Worm (Caenorhabditis elegans): ENCODE results near the gene F14D7.8.

The F14D7.8 gene

ce11 chrV:14320730-14321319, 8.2 kb upstream of the F14D7.8 start:
- no peak for TF ChIP-seq mdl-1 (tag; optimal IDR thresholded peaks at IDR 0.05)
- no peak for TF ChIP-seq snpc-4 (tag; optimal IDR thresholded peaks at IDR 0.05)
- peak; percentile 11 for TF ChIP-seq Y55F3AM.14 (GFP tag; optimal IDR thresholded peaks at IDR 0.05)

ce11 chrV:14320246-14320645, 7.7 kb upstream of the F14D7.8 start, which contains the start of gene F47B8.14:
F47B8.14 (plus strand) TSS chrV:14320546.
- TF ChIP-seq mdl-1 (tag; optimal IDR thresholded peaks at IDR 0.05): no peak
- no peak for TF ChIP-seq zag-1 (tag; optimal IDR thresholded peaks at IDR 0.05)
- TF ChIP-seq ceh-82 (tag; optimal IDR thresholded peaks at IDR 0.05): no peak
- no peak for TF ChIP-seq sem-4 (tag; optimal IDR thresholded peaks at IDR 0.05)
- TF ChIP-seq elt-3 (tag; optimal IDR thresholded peaks at IDR 0.05): no peak
- no peak for TF ChIP-seq lin-11 (tag; optimal IDR thresholded peaks at IDR 0.05)
- no peak for TF ChIP-seq sma-3 (GFP tag; optimal IDR thresholded peaks at IDR 0.05)
- no peak for TF ChIP-seq nhr-23 (tag; optimal IDR thresholded peaks at IDR 0.05)
- TF ChIP-seq ceh-16 (tag; optimal IDR thresholded peaks at IDR 0.05): no peak
- no peak for TF ChIP-seq nhr-21 (tag; optimal IDR thresholded peaks at IDR 0.05)
- TF ChIP-seq unc-39 (tag; optimal IDR thresholded peaks at IDR 0.05): no peak
- no peak for TF ChIP-seq Y55F3AM.14 (GFP tag; optimal IDR thresholded peaks at IDR 0.05)

ce11 chrV:14319101-14319781, 6.6 kb upstream of the F14D7.8 start, which contains the start of gene F47B8.13:
F47B8.13 (minus strand) TSS chrV:14319731.
- no peak for TF ChIP-seq lin-11 (tag; optimal IDR thresholded peaks at IDR 0.05)

- no peak for TF ChIP-seq nhr-25 (tag; optimal IDR thresholded peaks at IDR 0.05)
- TF ChIP-seq ama-1 (optimal IDR thresholded peaks at IDR 0.05): no peak
- TF ChIP-seq lin-13 (GFP tag; optimal IDR thresholded peaks at IDR 0.05): no peak
- TF ChIP-seq fos-1 (tag; optimal IDR thresholded peaks at IDR 0.05): no peak
- TF ChIP-seq F13H6.1 (tag; optimal IDR thresholded peaks at IDR 0.05): no peak
- no peak for TF ChIP-seq alr-1 (tag; optimal IDR thresholded peaks at IDR 0.05)
- no peak for TF ChIP-seq dmd-4 (tag; optimal IDR thresholded peaks at IDR 0.05)
Observed at ce11 chrV:14317621-14318020, 5.0 kb upstream of the F14D7.8 start.

- TF ChIP-seq nhr-77 (tag; optimal IDR thresholded peaks at IDR 0.05): no peak
- TF ChIP-seq unc-55 (GFP tag; optimal IDR thresholded peaks at IDR 0.05): peak; percentile 19
- TF ChIP-seq lin-13 (GFP tag; optimal IDR thresholded peaks at IDR 0.05): no peak
- TF ChIP-seq crh-2 (tag; optimal IDR thresholded peaks at IDR 0.05): no peak
- no peak for TF ChIP-seq elt-1 (tag; optimal IDR thresholded peaks at IDR 0.05)
- no peak for TF ChIP-seq Y55F3AM.14 (GFP tag; optimal IDR thresholded peaks at IDR 0.05)
- TF ChIP-seq peb-1 (tag; optimal IDR thresholded peaks at IDR 0.05): no peak
- TF ChIP-seq elt-3 (tag; optimal IDR thresholded peaks at IDR 0.05): no peak
- TF ChIP-seq nhr-10 (tag; optimal IDR thresholded peaks at IDR 0.05): no peak
- no peak for TF ChIP-seq gmeb-1 (tag; optimal IDR thresholded peaks at IDR 0.05)
- TF ChIP-seq lsy-2 (tag; optimal IDR thresholded peaks at IDR 0.05): no peak
- TF ChIP-seq C34F6.9 (tag; optimal IDR thresholded peaks at IDR 0.05): peak; percentile 7
- peak; percentile 40 for TF ChIP-seq nhr-129 (tag; optimal IDR thresholded peaks at IDR 0.05)
Observed at ce11 chrV:14317204-14317603, 4.6 kb upstream of the F14D7.8 start.

- no peak for TF ChIP-seq ztf-1 (GFP tag; conservative IDR thresholded peaks at IDR 0.05)
- no peak for TF ChIP-seq ceh-16 (tag; optimal IDR thresholded peaks at IDR 0.05)
- no peak for TF ChIP-seq gmeb-1 (tag; optimal IDR thresholded peaks at IDR 0.05)
- no peak for TF ChIP-seq crh-2 (tag; optimal IDR thresholded peaks at IDR 0.05)
- TF ChIP-seq elt-1 (tag; optimal IDR thresholded peaks at IDR 0.05): no peak
- TF ChIP-seq alr-1 (tag; optimal IDR thresholded peaks at IDR 0.05): no peak
- TF ChIP-seq elt-3 (tag; optimal IDR thresholded peaks at IDR 0.05): no peak
- TF ChIP-seq dmd-4 (tag; optimal IDR thresholded peaks at IDR 0.05): no peak
- no peak for TF ChIP-seq nhr-11 (tag; optimal IDR thresholded peaks at IDR 0.05)
- no peak for TF ChIP-seq sem-4 (tag; optimal IDR thresholded peaks at IDR 0.05)
- TF ChIP-seq ama-1 (optimal IDR thresholded peaks at IDR 0.05): no peak
- TF ChIP-seq Y55F3AM.14 (GFP tag; optimal IDR thresholded peaks at IDR 0.05): no peak
- no peak for TF ChIP-seq nhr-6 (tag; optimal IDR thresholded peaks at IDR 0.05)
- no peak for TF ChIP-seq C34F6.9 (tag; optimal IDR thresholded peaks at IDR 0.05)
- no peak for TF ChIP-seq lin-39 (tag; optimal IDR thresholded peaks at IDR 0.05)
- TF ChIP-seq nhr-129 (tag; optimal IDR thresholded peaks at IDR 0.05): no peak
- no peak for TF ChIP-seq sma-9 (GFP tag; optimal IDR thresholded peaks at IDR 0.05)
- TF ChIP-seq sma-9 (tag; optimal IDR thresholded peaks at IDR 0.05): no peak
- TF ChIP-seq nhr-77 (tag; optimal IDR thresholded peaks at IDR 0.05): no peak
- TF ChIP-seq nhr-10 (tag; optimal IDR thresholded peaks at IDR 0.05): no peak
Observed at ce11 chrV:14316525-14316924, 3.9 kb upstream of the F14D7.8 start, which contains the start of gene F47B8.2. F47B8.2 (minus strand) TSS chrV:14316625.

Measured in whole organism, L2 larva.